Worm (Caenorhabditis elegans) whole organism, early embryonic: ENCODE data around the gene Y69A2AR.19.

Experiments used
- B0310.2 ChIP-seq: sonication (generic microtip); optimal IDR thresholded peaks from 2 replicates; lab custom pipeline; 2016; ENCODE audit warnings: mild to moderate bottlenecking, missing genetic modification characterization, missing compliant biosample characterization
- F13C5.2 ChIP-seq: sonication (generic microtip); optimal IDR thresholded peaks from 2 replicates; lab custom pipeline; 2017; ENCODE audit warnings: mild to moderate bottlenecking, missing genetic modification characterization, inconsistent platforms, missing compliant biosample characterization
- aly-1 ChIP-seq: sonication (generic microtip); optimal IDR thresholded peaks from 2 replicates; lab custom pipeline; 2016; ENCODE audit warnings: missing genetic modification characterization, missing compliant biosample characterization
- ama-1 ChIP-seq: fragments of 150-350 bp; optimal IDR thresholded peaks from 2 replicates; lab custom pipeline; 2014
- ceh-13 ChIP-seq: fragments of 200-800 bp; sonication (Bioruptor generic); optimal IDR thresholded peaks from 2 replicates; lab custom pipeline; 2018; ENCODE audit warnings: mild to moderate bottlenecking, missing genetic modification characterization, missing compliant biosample characterization
- ceh-36 ChIP-seq: sonication (generic microtip); optimal IDR thresholded peaks from 2 replicates; lab custom pipeline; 2016; ENCODE audit warnings: missing genetic modification characterization, inconsistent platforms, missing compliant biosample characterization
- ets-7 ChIP-seq: sonication (generic microtip); optimal IDR thresholded peaks from 2 replicates; lab custom pipeline; 2016; ENCODE audit warnings: missing genotype, missing genetic modification characterization, missing compliant biosample characterization
- flt-1 ChIP-seq: fragments of 200-800 bp; sonication (Bioruptor generic); IDR thresholded peaks from 2 replicates; pipeline ENCODE4 v1.3.6; 2022; ENCODE audit warnings: missing genetic modification characterization, missing compliant biosample characterization
- hmbx-1 ChIP-seq: sonication (generic microtip); optimal IDR thresholded peaks from 2 replicates; lab custom pipeline; 2016; ENCODE audit warnings: mild to moderate bottlenecking, missing genetic modification characterization, missing compliant biosample characterization
- hmg-4 ChIP-seq: fragments of 200-800 bp; sonication (Bioruptor generic); optimal IDR thresholded peaks from 2 replicates; lab custom pipeline; 2018; ENCODE audit warnings: mild to moderate bottlenecking, missing genetic modification characterization, missing compliant biosample characterization
- hnd-1 ChIP-seq: sonication (generic microtip); optimal IDR thresholded peaks from 2 replicates; lab custom pipeline; 2016; ENCODE audit warnings: missing genetic modification characterization, missing compliant biosample characterization
- pes-1 ChIP-seq: fragments of 200-800 bp; sonication (Bioruptor generic); IDR thresholded peaks from 2 replicates; pipeline ENCODE4 v1.3.6; 2022; ENCODE audit warnings: missing genetic modification reagents, missing genetic modification characterization, missing compliant biosample characterization
- scrt-1 ChIP-seq: fragments of 200-800 bp; sonication (Bioruptor generic); IDR thresholded peaks from 2 replicates; pipeline ENCODE4 v1.3.6; 2022; ENCODE audit warnings: missing genetic modification characterization, missing compliant biosample characterization
- sea-1 ChIP-seq: fragments of 200-800 bp; sonication (Bioruptor generic); conservative IDR thresholded peaks from 2 replicates; pipeline ENCODE4 v1.3.6; 2022; ENCODE audit warnings: missing genetic modification characterization, missing compliant biosample characterization
- tbx-11 ChIP-seq: fragments of 200-800 bp; sonication (Bioruptor generic); IDR thresholded peaks from 2 replicates; pipeline ENCODE4 v1.3.6; 2022; ENCODE audit warnings: missing genetic modification characterization, missing compliant biosample characterization
- tbx-37 ChIP-seq: fragments of 200-800 bp; sonication (Bioruptor generic); conservative IDR thresholded peaks from 2 replicates; pipeline ENCODE4 v1.3.6; 2022; ENCODE audit warnings: missing genetic modification reagents, missing genetic modification characterization, missing compliant biosample characterization
- tra-4 ChIP-seq: sonication (generic microtip); optimal IDR thresholded peaks from 2 replicates; lab custom pipeline; 2017; ENCODE audit warnings: missing genetic modification characterization, missing compliant biosample characterization

Y69A2AR.19 gene

DNA sequence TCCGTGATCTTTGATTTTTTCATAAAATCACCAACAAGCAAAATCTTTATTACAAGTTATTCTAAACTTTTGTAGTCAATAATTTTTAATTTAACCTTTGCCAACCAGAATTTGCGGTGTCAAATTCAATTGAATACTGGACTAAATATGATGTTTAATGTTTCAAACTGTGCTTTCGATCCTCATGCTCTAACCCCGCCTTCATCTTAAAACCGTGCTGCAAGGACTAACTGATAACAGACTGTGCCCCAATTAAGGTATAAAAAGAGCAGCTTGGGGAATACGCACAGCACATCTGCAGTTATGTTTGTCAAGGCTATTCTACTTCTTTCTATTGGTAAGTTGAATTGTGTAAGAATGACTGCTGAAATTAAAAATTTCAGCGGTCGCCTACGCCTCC is 21.2 kb upstream of the Y69A2AR.19 start, which contains the start of gene ilys-2:
Gene ilys-2, plus strand, starts transcription at position 301 of the 400 bp plus-strand sequence.
- TF ChIP-seq ceh-36 (tag; lab: Kevin White, UChicago) (no peak), hmbx-1 (tag; lab: Kevin White, UChicago) (no peak), ceh-13 (GFP tag; lab: Kevin White, UChicago) (no peak), hmg-4 (GFP tag; lab: Kevin White, UChicago) (no peak), pes-1 (GFP tag; lab: Robert Waterston, UW) (no peak), aly-1 (tag; lab: Kevin White, UChicago) (no peak), tbx-11 (no peak), tra-4 (tag; lab: Kevin White, UChicago) (no peak), tbx-37 (no peak)

DNA sequence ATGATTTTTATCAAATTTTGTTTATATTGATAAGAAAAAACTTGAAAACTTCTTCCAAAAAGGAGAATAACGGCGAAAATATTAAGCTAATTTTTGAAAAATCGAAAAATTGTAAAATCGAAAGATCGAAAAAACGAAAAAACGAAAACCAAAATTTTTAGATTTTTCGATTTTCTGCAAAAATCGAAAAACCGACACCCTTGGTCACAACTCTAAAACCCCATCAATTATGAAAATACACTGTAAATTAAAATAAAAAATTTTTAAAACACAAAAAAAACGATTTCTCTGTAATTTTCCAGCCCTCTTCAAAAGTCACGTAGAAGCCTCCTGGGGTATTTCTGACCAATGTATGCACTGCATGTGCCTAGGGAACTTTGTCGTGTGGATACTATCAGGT is 18.5 kb upstream of the Y69A2AR.19 start, which contains the start of gene ilys-1:
Gene ilys-1, plus strand, starts transcription at position 301 of the 400 bp plus-strand sequence.
- TF ChIP-seq ceh-36 (tag; lab: Kevin White, UChicago): no peak
- no peak for TF ChIP-seq hmg-4 (GFP tag; lab: Kevin White, UChicago)
- TF ChIP-seq ama-1: no peak
- no peak for TF ChIP-seq pes-1 (GFP tag; lab: Robert Waterston, UW)
- no peak for TF ChIP-seq tra-4 (tag; lab: Kevin White, UChicago)
- no peak for TF ChIP-seq sea-1
- TF ChIP-seq ceh-13 (GFP tag; lab: Kevin White, UChicago): no peak
- TF ChIP-seq B0310.2 (tag; lab: Kevin White, UChicago): no peak
- no peak for TF ChIP-seq tbx-11
- TF ChIP-seq aly-1 (tag; lab: Kevin White, UChicago): no peak
- TF ChIP-seq scrt-1 (GFP tag; lab: Robert Waterston, UW): no peak
- no peak for TF ChIP-seq flt-1
- no peak for TF ChIP-seq hnd-1 (tag; lab: Kevin White, UChicago)
- TF ChIP-seq hmbx-1 (tag; lab: Kevin White, UChicago): no peak
- TF ChIP-seq F13C5.2: no peak

DNA sequence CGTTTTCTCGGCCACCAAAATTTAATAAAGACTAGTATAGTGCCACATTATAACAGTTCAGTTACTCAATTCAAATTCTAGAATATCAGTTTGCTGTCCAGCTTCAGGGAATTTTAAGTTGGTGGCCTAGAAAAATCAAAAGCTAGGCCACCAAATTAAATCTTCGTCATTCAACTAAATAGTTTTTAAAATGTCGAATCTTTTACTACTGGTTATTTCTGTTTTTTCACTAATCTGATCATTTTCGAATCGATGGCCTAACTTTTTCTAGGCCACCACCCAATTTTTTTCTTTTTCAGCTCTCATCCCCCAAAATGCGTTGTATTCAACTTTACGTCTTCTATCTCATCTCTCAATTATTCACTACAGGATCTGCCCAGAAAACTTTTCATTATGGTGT is 12.2 kb upstream of the Y69A2AR.19 start, which contains the start of gene grd-16:
Gene grd-16, plus strand, starts transcription at position 301 of the 400 bp plus-strand sequence.
- TF ChIP-seq pes-1 (GFP tag; lab: Robert Waterston, UW) (no peak), aly-1 (tag; lab: Kevin White, UChicago) (no peak), tbx-37 (no peak), flt-1 (no peak), tbx-11 (no peak), ceh-36 (tag; lab: Kevin White, UChicago) (no peak), tra-4 (tag; lab: Kevin White, UChicago) (no peak), F13C5.2 (no peak), sea-1 (no peak)

DNA sequence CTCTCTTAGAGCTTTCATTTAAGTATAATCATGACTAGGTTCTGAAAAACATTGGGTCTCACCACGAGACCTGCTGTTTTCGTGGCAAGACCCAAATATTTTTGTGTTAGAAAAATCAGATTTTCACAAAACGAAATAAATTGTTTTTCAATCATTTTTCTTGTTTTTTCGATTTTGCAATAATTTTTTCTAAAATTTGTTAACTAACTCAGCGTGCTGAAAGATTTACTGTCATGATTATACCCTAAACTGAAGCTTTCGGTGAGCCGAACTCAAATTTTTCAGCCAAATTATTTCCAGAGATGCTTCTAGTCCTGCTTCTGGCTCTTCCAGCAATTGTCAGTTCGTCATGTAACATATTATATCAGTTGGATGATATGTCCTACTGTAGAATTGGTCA is 6.7 kb upstream of the Y69A2AR.19 start, which contains the start of gene Y69A2AL.2:
Gene Y69A2AL.2, plus strand, starts transcription at position 301 of the 400 bp plus-strand sequence.
- TF ChIP-seq scrt-1 (GFP tag; lab: Robert Waterston, UW) (no peak), sea-1 (no peak)

DNA sequence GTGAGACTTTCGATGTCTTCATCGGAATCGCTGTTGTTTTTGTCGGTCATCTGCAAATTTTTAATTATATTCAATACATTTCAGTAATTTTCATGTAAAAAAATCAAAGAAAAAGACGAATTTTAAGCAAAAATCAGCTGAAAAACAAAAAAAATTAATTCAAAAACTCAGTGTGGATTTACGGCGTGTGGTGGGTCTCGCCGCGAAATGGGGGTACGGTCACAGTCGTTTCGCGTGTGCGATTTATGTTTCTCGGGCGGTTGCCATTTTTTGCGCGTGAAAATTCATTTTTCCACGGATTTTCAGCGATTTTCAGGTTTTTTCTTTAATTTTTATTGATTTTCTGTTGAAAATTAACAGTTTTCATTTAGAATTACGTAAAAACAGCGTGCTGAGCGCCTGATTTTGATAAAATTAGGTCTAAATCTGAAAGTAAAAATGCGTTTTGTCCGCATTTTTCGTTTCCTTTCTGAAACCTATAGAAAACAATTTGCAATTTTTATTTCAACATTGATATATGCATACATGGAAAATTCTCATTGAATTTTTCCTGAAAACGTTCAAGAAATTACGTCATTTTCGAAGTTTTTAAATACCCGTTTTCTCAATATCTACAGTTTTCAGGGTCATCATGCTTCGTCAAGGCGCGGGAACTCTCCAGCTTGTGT is 6.6 kb downstream of the Y69A2AR.19 start, which contains the start of the genes ccdc-12 and Y69A2AR.18:
Gene ccdc-12, minus strand, starts transcription at position 57 of the 668 bp plus-strand sequence.
Gene Y69A2AR.18, plus strand, starts transcription at position 618 of the 668 bp plus-strand sequence.
- TF ChIP-seq scrt-1 (GFP tag; lab: Robert Waterston, UW): no peak
- TF ChIP-seq F13C5.2: peak; percentile 56
- TF ChIP-seq tra-4 (tag; lab: Kevin White, UChicago): no peak
- TF ChIP-seq hnd-1 (tag; lab: Kevin White, UChicago): no peak

DNA sequence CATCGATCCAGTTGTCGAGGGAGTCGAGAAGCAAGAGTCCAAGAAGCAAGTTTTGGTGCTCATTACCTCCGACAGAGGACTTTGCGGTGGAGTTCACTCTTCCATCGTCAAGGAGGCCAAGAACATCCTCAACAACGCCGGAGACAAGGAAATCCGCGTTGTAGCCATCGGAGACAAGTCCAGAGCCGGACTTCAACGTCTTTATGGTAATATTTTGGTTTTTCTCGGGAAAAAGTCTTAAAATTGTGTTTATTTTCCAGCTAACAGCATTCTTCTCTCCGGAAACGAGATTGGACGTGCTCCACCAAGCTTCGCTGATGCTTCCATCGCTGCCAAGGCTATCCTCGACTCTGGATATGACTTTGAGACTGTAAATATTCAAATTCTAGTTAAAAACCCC is 7.5 kb downstream of the Y69A2AR.19 start:
- TF ChIP-seq B0310.2 (tag; lab: Kevin White, UChicago): no peak
- TF ChIP-seq aly-1 (tag; lab: Kevin White, UChicago): no peak
- no peak for TF ChIP-seq ceh-36 (tag; lab: Kevin White, UChicago)

DNA sequence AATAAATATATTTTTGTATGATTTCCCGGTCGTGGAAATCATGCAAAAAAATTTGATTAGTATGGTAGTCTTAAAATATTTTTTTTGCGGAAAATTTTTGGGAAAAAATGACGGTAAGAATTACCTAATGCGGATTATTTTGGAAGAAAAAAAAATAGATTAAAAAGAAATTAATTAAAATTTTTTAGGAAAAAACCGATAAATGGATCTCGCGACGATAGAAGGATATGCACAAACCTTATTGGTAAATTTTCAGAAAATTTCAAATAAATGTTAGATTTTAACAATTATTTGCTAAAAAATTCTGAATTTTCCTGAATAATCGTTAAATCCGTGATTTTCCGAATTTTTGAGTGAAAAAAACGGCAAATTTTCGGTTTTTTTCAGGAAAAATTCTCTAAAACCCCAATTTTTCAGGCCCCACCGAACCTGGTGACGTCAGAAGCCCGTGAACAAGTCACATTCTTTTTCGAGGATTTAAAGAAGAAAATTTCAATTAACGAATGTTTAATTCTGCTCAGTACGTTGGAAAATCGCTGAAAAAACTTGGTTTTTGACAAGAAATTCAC is 9.1 kb downstream of the Y69A2AR.19 start, which contains the start of gene Y69A2AR.16:
Gene Y69A2AR.16, plus strand, starts transcription at position 189 of the 569 bp plus-strand sequence.
- TF ChIP-seq tra-4 (tag; lab: Kevin White, UChicago): no peak
- no peak for TF ChIP-seq hmg-4 (GFP tag; lab: Kevin White, UChicago)
- TF ChIP-seq ama-1: no peak
- no peak for TF ChIP-seq sea-1
- TF ChIP-seq ceh-36 (tag; lab: Kevin White, UChicago): no peak
- TF ChIP-seq aly-1 (tag; lab: Kevin White, UChicago): no peak
- TF ChIP-seq hnd-1 (tag; lab: Kevin White, UChicago): no peak
- TF ChIP-seq hmbx-1 (tag; lab: Kevin White, UChicago): no peak
- no peak for TF ChIP-seq flt-1
- no peak for TF ChIP-seq F13C5.2

DNA sequence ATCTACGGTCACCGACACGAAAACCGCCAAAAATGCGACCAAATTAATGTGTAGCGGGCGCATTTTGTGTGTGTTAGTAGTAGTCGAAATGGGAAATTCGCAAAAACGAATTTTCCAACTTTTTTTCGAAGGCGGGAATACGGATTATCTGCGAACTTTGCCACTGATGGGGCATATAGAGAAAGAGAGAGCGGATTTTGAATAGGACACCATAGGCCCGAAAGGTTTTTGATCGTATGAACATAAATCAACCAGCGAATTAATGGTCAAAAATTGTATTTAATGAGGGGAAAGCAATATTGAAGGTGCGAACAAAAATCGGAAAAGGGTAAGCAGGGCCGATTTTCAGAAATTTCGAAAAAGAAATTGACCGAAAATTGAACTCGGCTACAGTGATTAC is 19.2 kb downstream of the Y69A2AR.19 start, which contains the start of gene Y69A2AR.22:
Gene Y69A2AR.22, minus strand, starts transcription at position 101 of the 400 bp plus-strand sequence.
- TF ChIP-seq F13C5.2: no peak

DNA sequence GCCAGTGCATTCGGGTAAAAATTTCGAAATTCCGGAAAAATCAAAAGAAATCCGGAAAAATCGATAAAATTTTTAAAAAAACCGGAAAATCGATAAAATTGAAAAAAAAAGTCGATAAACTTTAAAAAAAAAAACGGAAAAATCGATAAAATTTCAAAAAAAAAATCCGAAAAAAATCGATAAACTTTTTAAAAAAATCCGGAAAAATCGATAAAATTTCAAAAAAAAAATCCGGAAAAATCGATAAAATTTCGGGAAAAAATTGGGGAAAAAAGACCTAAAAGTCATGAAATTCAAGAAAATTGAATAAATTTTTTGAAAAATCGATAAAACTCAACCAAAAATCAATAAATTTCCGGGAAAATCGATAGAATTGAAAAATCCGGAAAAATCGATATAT is 38.2 kb downstream of the Y69A2AR.19 start:
- TF ChIP-seq hmbx-1 (tag; lab: Kevin White, UChicago) (no peak), scrt-1 (GFP tag; lab: Robert Waterston, UW) (no peak), flt-1 (no peak), ama-1 (no peak), tbx-37 (no peak), F13C5.2 (no peak), hnd-1 (tag; lab: Kevin White, UChicago) (no peak), ets-7 (no peak), aly-1 (tag; lab: Kevin White, UChicago) (no peak), ceh-36 (tag; lab: Kevin White, UChicago) (no peak), tbx-11 (no peak)
